Fruit fly (Drosophila melanogaster) whole organism, embryonic: ENCODE data around the gene St2.

Experiments used
- Antp ChIP-seq: fragments of 200-800 bp; sonication (Bioruptor generic); optimal IDR thresholded peaks from 3 replicates; lab custom pipeline; 2016; ENCODE audit warnings: missing biosample characterization, missing genetic modification characterization
- B-H2 ChIP-seq: fragments of 200-800 bp; sonication (Bioruptor generic); optimal IDR thresholded peaks from 2 replicates; lab custom pipeline; 2018; ENCODE audit warnings: missing biosample characterization, mild to moderate bottlenecking, missing genetic modification characterization
- Bgb ChIP-seq: fragments of 200-800 bp; sonication (Bioruptor generic); IDR thresholded peaks from 2 replicates; pipeline ENCODE4 v1.3.6; 2022; ENCODE audit warnings: missing biosample characterization, missing genetic modification characterization; ENCODE audit not compliant: partially characterized antibody
- Blimp-1 ChIP-seq: fragments of 200-800 bp; sonication (Bioruptor generic); optimal IDR thresholded peaks from 3 replicates; lab custom pipeline; 2018; ENCODE audit warnings: missing biosample characterization, missing genetic modification characterization, mild to moderate bottlenecking, moderate library complexity, missing genetic modification reagents
- CG11093 ChIP-seq: fragments of 200-800 bp; sonication (Bioruptor generic); IDR thresholded peaks from 3 replicates; pipeline ENCODE4 v1.3.6; 2022; ENCODE audit warnings: missing biosample characterization, missing genetic modification characterization
- CG11695 ChIP-seq: fragments of 200-800 bp; sonication (Bioruptor generic); IDR thresholded peaks from 3 replicates; pipeline ENCODE4 v1.3.6; 2022; ENCODE audit warnings: missing biosample characterization, missing genetic modification characterization
- CG12659 ChIP-seq: fragments of 200-800 bp; sonication (Bioruptor generic); optimal IDR thresholded peaks from 3 replicates; lab custom pipeline; 2017; ENCODE audit warnings: mild to moderate bottlenecking, missing biosample characterization, missing genetic modification reagents, missing genetic modification characterization
- CG14860 ChIP-seq: fragments of 200-800 bp; sonication (Bioruptor generic); IDR thresholded peaks from 3 replicates; pipeline ENCODE4 v1.3.6; 2022; ENCODE audit warnings: missing biosample characterization, missing genetic modification characterization; ENCODE audit not compliant: partially characterized antibody
- CG2889 ChIP-seq: fragments of 200-800 bp; sonication (Bioruptor generic); IDR thresholded peaks from 3 replicates; pipeline ENCODE4 v1.3.6; 2022; ENCODE audit warnings: missing biosample characterization, missing genetic modification characterization
- CG3065 ChIP-seq: fragments of 200-800 bp; sonication (Bioruptor generic); optimal IDR thresholded peaks from 2 replicates; lab custom pipeline; 2016; ENCODE audit warnings: missing biosample characterization, missing genetic modification characterization
- CG6683 ChIP-seq: fragments of 200-800 bp; sonication (Bioruptor generic); optimal IDR thresholded peaks from 2 replicates; lab custom pipeline; 2017; ENCODE audit warnings: missing biosample characterization, mild to moderate bottlenecking, missing genetic modification characterization, missing genetic modification reagents
- CG8924 ChIP-seq: fragments of 200-800 bp; optimal IDR thresholded peaks from 3 replicates; lab custom pipeline; 2019; ENCODE audit warnings: missing biosample characterization, mild to moderate bottlenecking, missing genetic modification characterization, moderate library complexity
- Chrac-16 ChIP-seq: fragments of 200-800 bp; sonication (Bioruptor generic); optimal IDR thresholded peaks from 3 replicates; lab custom pipeline; 2016; ENCODE audit warnings: missing biosample characterization, missing genetic modification characterization
- CoRest ChIP-seq: fragments of 200-800 bp; sonication (Bioruptor generic); optimal IDR thresholded peaks from 3 replicates; lab custom pipeline; 2018; ENCODE audit warnings: missing biosample characterization, mild to moderate bottlenecking, missing genetic modification characterization, moderate library complexity
- Dbx ChIP-seq: fragments of 200-800 bp; sonication (Bioruptor generic); IDR thresholded peaks from 3 replicates; pipeline ENCODE4 v1.3.6; 2022; ENCODE audit warnings: missing biosample characterization, missing genetic modification characterization
- Dek ChIP-seq: fragments of 200-800 bp; sonication (Bioruptor generic); optimal IDR thresholded peaks from 3 replicates; lab custom pipeline; 2019; ENCODE audit warnings: missing biosample characterization, mild to moderate bottlenecking, missing genetic modification characterization, moderate library complexity
- Doc3 ChIP-seq: fragments of 200-800 bp; sonication (Bioruptor generic); IDR thresholded peaks from 3 replicates; pipeline ENCODE4 v1.3.6; 2022; ENCODE audit warnings: missing biosample characterization, missing genetic modification characterization; ENCODE audit not compliant: partially characterized antibody
- Elba2 ChIP-seq: fragments of 200-800 bp; sonication (Bioruptor generic); optimal IDR thresholded peaks from 3 replicates; lab custom pipeline; 2016; ENCODE audit warnings: missing biosample characterization, missing genetic modification characterization
- Ets65A ChIP-seq: fragments of 200-800 bp; sonication (Bioruptor generic); peaks from one replicate; lab custom pipeline; 2016; ENCODE audit warnings: missing biosample characterization, missing genetic modification characterization
- HLHmδ ChIP-seq: fragments of 200-800 bp; sonication (Bioruptor generic); optimal IDR thresholded peaks from 2 replicates; lab custom pipeline; 2018; ENCODE audit warnings: missing biosample characterization, mild to moderate bottlenecking, missing genetic modification characterization, moderate library complexity
- Meics ChIP-seq: fragments of 200-800 bp; sonication (Bioruptor generic); optimal IDR thresholded peaks from 2 replicates; lab custom pipeline; 2017; ENCODE audit warnings: missing biosample characterization, mild to moderate bottlenecking, missing genetic modification characterization
- Myb ChIP-seq: fragments of 200-800 bp; sonication (Bioruptor generic); optimal IDR thresholded peaks from 2 replicates; lab custom pipeline; 2016; ENCODE audit warnings: missing biosample characterization, missing genetic modification characterization
- Sox102F ChIP-seq: fragments of 200-800 bp; sonication (Bioruptor generic); optimal IDR thresholded peaks from 2 replicates; lab custom pipeline; 2018; ENCODE audit warnings: missing biosample characterization, mild to moderate bottlenecking, missing genetic modification characterization, moderate library complexity
- Ssrp ChIP-seq: fragments of 200-800 bp; sonication (Bioruptor generic); optimal IDR thresholded peaks from 2 replicates; lab custom pipeline; 2018; ENCODE audit warnings: missing biosample characterization, mild to moderate bottlenecking, missing genetic modification characterization, moderate library complexity
- Stat92E ChIP-seq, 3 experiments: fragments of >200 bp in 2 of 3; fragments of 200-800 bp in 1 of 3; sonication (Bioruptor generic) in 1 of 3; optimal IDR thresholded peaks; 2 replicates each; lab custom pipeline; 2017 to 2019; ENCODE audit warnings: missing biosample characterization in 3 of 3, missing genetic modification characterization in 3 of 3, mild to moderate bottlenecking in 1 of 3, moderate library complexity in 1 of 3
- Taf1 ChIP-seq: fragments of 200-800 bp; sonication (Bioruptor generic); IDR thresholded peaks from 2 replicates; pipeline ENCODE4 v1.3.6; 2022; ENCODE audit warnings: missing biosample characterization, missing genetic modification characterization
- bab2 ChIP-seq: fragments of 200-800 bp; sonication (Bioruptor generic); optimal IDR thresholded peaks from 2 replicates; lab custom pipeline; 2016; ENCODE audit warnings: missing biosample characterization, missing genetic modification characterization
- cad ChIP-seq: fragments of >200 bp; optimal IDR thresholded peaks from 2 replicates; lab custom pipeline; 2017; ENCODE audit warnings: missing biosample characterization, missing genetic modification characterization
- esg ChIP-seq: fragments of 200-800 bp; sonication (Bioruptor generic); conservative IDR thresholded peaks from 2 replicates; pipeline ENCODE4 v1.3.6; 2022; ENCODE audit warnings: missing biosample characterization, missing genetic modification characterization
- ewg ChIP-seq: fragments of 200-800 bp; sonication (Bioruptor generic); optimal IDR thresholded peaks from 3 replicates; lab custom pipeline; 2017; ENCODE audit warnings: mild to moderate bottlenecking, missing biosample characterization, missing genetic modification reagents, missing genetic modification characterization
- eyg ChIP-seq: fragments of 200-800 bp; sonication (Bioruptor generic); optimal IDR thresholded peaks from 3 replicates; lab custom pipeline; 2016; ENCODE audit warnings: missing biosample characterization, missing genetic modification characterization
- gcm ChIP-seq: fragments of 200-800 bp; sonication (Bioruptor generic); optimal IDR thresholded peaks from 2 replicates; lab custom pipeline; 2019; ENCODE audit warnings: missing biosample characterization, mild to moderate bottlenecking, missing genetic modification characterization, moderate library complexity
- gsb ChIP-seq: fragments of 200-800 bp; sonication (Bioruptor generic); IDR thresholded peaks from 2 replicates; pipeline ENCODE4 v1.3.6; 2022; ENCODE audit warnings: missing biosample characterization, missing genetic modification characterization
- gt ChIP-seq: fragments of 200-800 bp; sonication (Bioruptor generic); IDR thresholded peaks from 2 replicates; pipeline ENCODE4 v1.3.6; 2022; ENCODE audit warnings: missing biosample characterization, missing genetic modification characterization
- hbn ChIP-seq: fragments of 200-800 bp; sonication (Bioruptor generic); IDR thresholded peaks from 2 replicates; pipeline ENCODE4 v1.3.6; 2022; ENCODE audit warnings: missing biosample characterization, missing genetic modification characterization; ENCODE audit not compliant: partially characterized antibody
- hth ChIP-seq: fragments of >200 bp; optimal IDR thresholded peaks from 2 replicates; lab custom pipeline; 2017; ENCODE audit warnings: inconsistent platforms
- jigr1 ChIP-seq: fragments of 200-800 bp; sonication (Bioruptor generic); IDR thresholded peaks from 3 replicates; pipeline ENCODE4 v1.3.6; 2022; ENCODE audit warnings: missing biosample characterization, missing genetic modification characterization
- lilli ChIP-seq: fragments of 200-800 bp; sonication (Bioruptor generic); optimal IDR thresholded peaks from 3 replicates; lab custom pipeline; 2016; ENCODE audit warnings: missing biosample characterization, missing genetic modification characterization
- lmd ChIP-seq: fragments of 200-800 bp; sonication (Bioruptor generic); IDR thresholded peaks from 2 replicates; pipeline ENCODE4 v1.3.6; 2022; ENCODE audit warnings: missing biosample characterization, missing genetic modification characterization
- lola ChIP-seq, 3 experiments: fragments of >200 bp in 2 of 3; fragments of 200-800 bp in 1 of 3; sonication (Bioruptor generic) in 1 of 3; optimal IDR thresholded peaks; 2 replicates each; lab custom pipeline; 2017 to 2019; ENCODE audit warnings: missing biosample characterization in 3 of 3, missing genetic modification characterization in 3 of 3, mild to moderate bottlenecking in 1 of 3, moderate library complexity in 1 of 3
- prd ChIP-seq, 3 experiments: fragments of >200 bp in 2 of 3; fragments of 200-800 bp in 1 of 3; sonication (Bioruptor generic) in 1 of 3; optimal IDR thresholded peaks in 2 of 3; IDR thresholded peaks in 1 of 3; 2 replicates in 2 of 3; 3 replicates in 1 of 3; pipeline versions ENCODE4 v1.3.6 to Lab custom; 2017 to 2022; ENCODE audit warnings: missing biosample characterization in 1 of 3, missing genetic modification characterization in 1 of 3
- pum ChIP-seq: fragments of 200-800 bp; sonication (Bioruptor generic); optimal IDR thresholded peaks from 2 replicates; lab custom pipeline; 2016; ENCODE audit warnings: missing biosample characterization, missing genetic modification characterization
- ranshi ChIP-seq: fragments of 200-800 bp; sonication (Bioruptor generic); IDR thresholded peaks from 2 replicates; pipeline ENCODE4 v1.3.6; 2022; ENCODE audit warnings: missing biosample characterization, missing genetic modification characterization
- salm ChIP-seq: fragments of 200-800 bp; sonication (Bioruptor generic); optimal IDR thresholded peaks from 2 replicates; lab custom pipeline; 2018; ENCODE audit warnings: missing biosample characterization, mild to moderate bottlenecking, missing genetic modification characterization
- slbo ChIP-seq: fragments of 200-800 bp; sonication (Bioruptor generic); IDR thresholded peaks from 2 replicates; pipeline ENCODE4 v1.3.6; 2022; ENCODE audit warnings: missing biosample characterization, missing genetic modification characterization
- ssp ChIP-seq: fragments of 200-800 bp; sonication (Bioruptor generic); IDR thresholded peaks from 2 replicates; pipeline ENCODE4 v1.3.6; 2022; ENCODE audit warnings: missing biosample characterization, missing genetic modification characterization
- tgo ChIP-seq: fragments of 200-800 bp; sonication (Bioruptor generic); IDR thresholded peaks from 3 replicates; pipeline ENCODE4 v1.3.6; 2022; ENCODE audit warnings: missing biosample characterization, missing genetic modification characterization
- tin ChIP-seq: fragments of 200-800 bp; sonication (Bioruptor generic); optimal IDR thresholded peaks from 3 replicates; lab custom pipeline; 2016; ENCODE audit warnings: missing biosample characterization, missing genetic modification characterization
- tup ChIP-seq: fragments of 200-800 bp; sonication (Bioruptor generic); optimal IDR thresholded peaks from 2 replicates; lab custom pipeline; 2016; ENCODE audit warnings: missing biosample characterization, mild to moderate bottlenecking, missing genetic modification characterization, moderate library complexity
- unpg ChIP-seq: fragments of 200-800 bp; sonication (Bioruptor generic); optimal IDR thresholded peaks from 3 replicates; lab custom pipeline; 2018; ENCODE audit warnings: missing biosample characterization, mild to moderate bottlenecking, missing genetic modification characterization, moderate library complexity

Gene St2

dm6 chr3R:9250868-9251267, 775 bp upstream of the St2 start (continued):
- no peak for TF ChIP-seq tup
- no peak for TF ChIP-seq salm (tag; lab: Kevin White, UChicago)
- TF ChIP-seq Ssrp (tag; lab: Kevin White, UChicago) = peak; percentile 42
- no peak for TF ChIP-seq Taf1 (GFP tag; lab: Robert Waterston, UW)
- no peak for TF ChIP-seq Bgb (GFP tag; lab: Robert Waterston, UW)
- peak; percentile 11 for TF ChIP-seq CG8924
- no peak for TF ChIP-seq Doc3 (GFP tag; lab: Robert Waterston, UW)
- TF ChIP-seq lmd = peak; percentile 39
- TF ChIP-seq Dek (tag; lab: Kevin White, UChicago) = no peak
- no peak for TF ChIP-seq Elba2
- TF ChIP-seq cad (GFP tag; lab: Kevin White, UChicago) = no peak
- TF ChIP-seq CoRest (tag; lab: Kevin White, UChicago) = no peak
- TF ChIP-seq B-H2 (GFP tag; lab: Kevin White, UChicago) = no peak
- no peak for TF ChIP-seq gcm (GFP tag; lab: Kevin White, UChicago)
- peak; percentile 51 for TF ChIP-seq Sox102F
- TF ChIP-seq unpg (GFP tag; lab: Kevin White, UChicago) = peak; percentile 30
- peak; percentile 27; the same call in 1 of the 2 replicates for TF ChIP-seq slbo (GFP tag; lab: Robert Waterston, UW)
- no peak for TF ChIP-seq hbn (GFP tag; lab: Robert Waterston, UW)
- peak; percentile 24; the same call in 1 of the 3 replicates for TF ChIP-seq tgo (GFP tag; lab: Robert Waterston, UW)
- no peak for TF ChIP-seq prd (optimal IDR thresholded peaks at IDR 0.05; lab: Kevin White, UChicago)
- TF ChIP-seq prd (GFP tag; IDR thresholded peaks at IDR 0.05; lab: Robert Waterston, UW) = peak; percentile 66
- TF ChIP-seq esg (GFP tag; lab: Robert Waterston, UW) = peak; percentile 19; the same call in 1 of the 2 replicates
- TF ChIP-seq Chrac-16 (GFP tag; lab: Kevin White, UChicago) = peak; percentile 18
- TF ChIP-seq Blimp-1 (GFP tag; lab: Kevin White, UChicago) = peak; percentile 40
- TF ChIP-seq ranshi (GFP tag; lab: Robert Waterston, UW) = peak; percentile 42; the same call in 1 of the 2 replicates
- no peak for TF ChIP-seq Meics (GFP tag; lab: Kevin White, UChicago)
- TF ChIP-seq Antp = peak; percentile 14
- TF ChIP-seq ewg (GFP tag; lab: Kevin White, UChicago) = peak; percentile 5
- TF ChIP-seq HLHmδ (GFP tag; lab: Kevin White, UChicago) = no peak
- TF ChIP-seq hth (lab: Kevin White, UChicago) = no peak
- no peak for TF ChIP-seq CG2889 (GFP tag; lab: Robert Waterston, UW)
- TF ChIP-seq gsb (GFP tag; lab: Robert Waterston, UW) = no peak
- peak; percentile 39 for TF ChIP-seq tin (GFP tag; lab: Kevin White, UChicago)
- no peak for TF ChIP-seq CG14860 (GFP tag; lab: Robert Waterston, UW)
- TF ChIP-seq pum (GFP tag; lab: Kevin White, UChicago) = no peak
- TF ChIP-seq jigr1 (GFP tag; lab: Robert Waterston, UW) = no peak
- TF ChIP-seq gt (GFP tag; lab: Robert Waterston, UW) = no peak
- TF ChIP-seq Ets65A (GFP tag; lab: Kevin White, UChicago) = no peak
- no peak for TF ChIP-seq bab2
- no peak for TF ChIP-seq CG12659 (GFP tag; lab: Kevin White, UChicago)
- no peak for TF ChIP-seq CG3065 (GFP tag; lab: Kevin White, UChicago)
- no peak for TF ChIP-seq CG11093 (GFP tag; lab: Robert Waterston, UW)
- TF ChIP-seq Stat92E (GFP tag; optimal IDR thresholded peaks at IDR 0.05; lab: Kevin White, UChicago) = no peak
- no peak for TF ChIP-seq Dbx (GFP tag; lab: Robert Waterston, UW)
- peak; percentile 3 for TF ChIP-seq lilli (GFP tag; lab: Kevin White, UChicago)
- TF ChIP-seq CG6683 (GFP tag; lab: Kevin White, UChicago) = no peak
- no peak for TF ChIP-seq Myb (GFP tag; lab: Kevin White, UChicago)
- TF ChIP-seq lola (GFP tag; optimal IDR thresholded peaks at IDR 0.05; lab: Kevin White, UChicago) = peak in 1 of 3 experiments; percentile 33
- TF ChIP-seq eyg = no peak
- TF ChIP-seq CG11695 (GFP tag; lab: Robert Waterston, UW) = 0 out of 3 replicates have a peak, but pooled peaks have one; percentile 25
- TF ChIP-seq ssp = no peak
